Worm (Caenorhabditis elegans) whole organism, mixed stage, embryonic: ENCODE measurements around the gene srsx-39.

Experiments
- ces-1 ChIP-seq: fragments of 150-350 bp; optimal IDR thresholded peaks from 2 replicates; lab custom pipeline; 2014; ENCODE audit warnings: missing biosample characterization, missing genetic modification reagents, missing genetic modification characterization
- cnd-1 ChIP-seq: fragments of 200-800 bp; sonication (Bioruptor generic); optimal IDR thresholded peaks from 2 replicates; lab custom pipeline; 2018; ENCODE audit warnings: mild to moderate bottlenecking, missing genetic modification characterization, missing compliant biosample characterization
- snpc-4 ChIP-seq: fragments of 150-350 bp; optimal IDR thresholded peaks from 2 replicates; lab custom pipeline; 2014; ENCODE audit warnings: missing biosample characterization, missing genetic modification characterization
- unc-39 ChIP-seq: fragments of 150-350 bp; optimal IDR thresholded peaks from 2 replicates; lab custom pipeline; 2014; ENCODE audit warnings: missing biosample characterization, missing genetic modification characterization

ce11 chrV:15305502-15305901 is 48.9 kb upstream of the srsx-39 start, which contains the start of gene T26H8.5:
- TF ChIP-seq unc-39 (tag; lab: Kevin White, UChicago) (no peak), snpc-4 (tag; lab: Kevin White, UChicago) (no peak), cnd-1 (no peak), ces-1 (GFP tag; lab: Kevin White, UChicago) (no peak)
